Fruit fly (Drosophila melanogaster) whole organism, embryonic: ENCODE data around the gene CG3198.
A peak's percentile ranks its signal among the peaks of the same experiment; 100 is the strongest.

Experiments used
- Bdp1 ChIP-seq: fragments of 200-800 bp; sonication (Bioruptor generic); optimal IDR thresholded peaks from 3 replicates; lab custom pipeline; 2016; ENCODE audit warnings: missing biosample characterization, missing genetic modification characterization
- CG11085 ChIP-seq: fragments of 200-800 bp; sonication (Bioruptor generic); IDR thresholded peaks from 2 replicates; pipeline ENCODE4 v1.3.6; 2022; ENCODE audit warnings: missing biosample characterization, missing genetic modification characterization
- CG12219 ChIP-seq: fragments of 200-800 bp; sonication (Bioruptor generic); optimal IDR thresholded peaks from 3 replicates; lab custom pipeline; 2018; ENCODE audit warnings: missing biosample characterization, mild to moderate bottlenecking, missing genetic modification characterization
- CG12769 ChIP-seq: fragments of 200-800 bp; sonication (Bioruptor generic); optimal IDR thresholded peaks from 2 replicates; lab custom pipeline; 2019; ENCODE audit warnings: missing biosample characterization, mild to moderate bottlenecking, missing genetic modification characterization, moderate library complexity
- CG13424 ChIP-seq: fragments of 200-800 bp; sonication (Bioruptor generic); optimal IDR thresholded peaks from 2 replicates; lab custom pipeline; 2019; ENCODE audit warnings: missing biosample characterization, mild to moderate bottlenecking, missing genetic modification characterization, moderate library complexity
- CG16813 ChIP-seq: fragments of 200-800 bp; sonication (Bioruptor generic); IDR thresholded peaks from 3 replicates; pipeline ENCODE4 v1.3.6; 2022; ENCODE audit warnings: missing biosample characterization, missing genetic modification characterization; ENCODE audit not compliant: partially characterized antibody
- CG17359 ChIP-seq: fragments of 200-800 bp; sonication (Bioruptor generic); optimal IDR thresholded peaks from 3 replicates; lab custom pipeline; 2018; ENCODE audit warnings: missing biosample characterization, mild to moderate bottlenecking, missing genetic modification characterization, moderate library complexity
- CG17912 ChIP-seq: fragments of 200-800 bp; sonication (Bioruptor generic); optimal IDR thresholded peaks from 2 replicates; lab custom pipeline; 2018; ENCODE audit warnings: missing biosample characterization, mild to moderate bottlenecking, missing genetic modification characterization
- CG6254 ChIP-seq: fragments of 200-800 bp; sonication (Bioruptor generic); optimal IDR thresholded peaks from 3 replicates; lab custom pipeline; 2017; ENCODE audit warnings: mild to moderate bottlenecking, missing biosample characterization, missing genetic modification reagents, missing genetic modification characterization
- CG6689 ChIP-seq: fragments of 200-800 bp; sonication (Bioruptor generic); IDR thresholded peaks from 2 replicates; pipeline ENCODE4 v1.3.6; 2022; ENCODE audit warnings: missing biosample characterization, missing genetic modification characterization
- CG6813 ChIP-seq: fragments of 200-800 bp; sonication (Bioruptor generic); optimal IDR thresholded peaks from 2 replicates; lab custom pipeline; 2017; ENCODE audit warnings: missing biosample characterization, missing genetic modification characterization, mild to moderate bottlenecking, moderate library complexity, missing genetic modification reagents
- CG7357 ChIP-seq: fragments of 200-800 bp; sonication (Bioruptor generic); IDR thresholded peaks from 3 replicates; pipeline ENCODE4 v1.3.6; 2022; ENCODE audit warnings: missing biosample characterization, missing genetic modification characterization
- CG7745 ChIP-seq: fragments of 200-800 bp; sonication (Bioruptor generic); optimal IDR thresholded peaks from 2 replicates; lab custom pipeline; 2018; ENCODE audit warnings: missing biosample characterization, mild to moderate bottlenecking, missing genetic modification characterization, moderate library complexity
- CG8281 ChIP-seq: fragments of 200-800 bp; sonication (Bioruptor generic); optimal IDR thresholded peaks from 2 replicates; lab custom pipeline; 2018; ENCODE audit warnings: missing biosample characterization, mild to moderate bottlenecking, missing genetic modification characterization, moderate library complexity
- CG9932 ChIP-seq: fragments of 200-800 bp; sonication (Bioruptor generic); IDR thresholded peaks from 2 replicates; pipeline ENCODE4 v1.3.6; 2022; ENCODE audit warnings: missing biosample characterization, missing genetic modification characterization
- CTCF ChIP-seq: fragments of 200-800 bp; sonication (Bioruptor generic); optimal IDR thresholded peaks from 2 replicates; lab custom pipeline; 2017; ENCODE audit warnings: missing biosample characterization, mild to moderate bottlenecking, missing genetic modification characterization, moderate library complexity
- Chrac-16 ChIP-seq: fragments of 200-800 bp; sonication (Bioruptor generic); optimal IDR thresholded peaks from 3 replicates; lab custom pipeline; 2016; ENCODE audit warnings: missing biosample characterization, missing genetic modification characterization
- Ets65A ChIP-seq: fragments of 200-800 bp; sonication (Bioruptor generic); peaks from one replicate; lab custom pipeline; 2016; ENCODE audit warnings: missing biosample characterization, missing genetic modification characterization
- Fer3 ChIP-seq: fragments of 200-800 bp; sonication (Bioruptor generic); optimal IDR thresholded peaks from 2 replicates; lab custom pipeline; 2018; ENCODE audit warnings: missing biosample characterization, mild to moderate bottlenecking, missing genetic modification characterization, moderate library complexity
- H15 ChIP-seq: fragments of 200-800 bp; sonication (Bioruptor generic); IDR thresholded peaks from 3 replicates; pipeline ENCODE4 v1.3.6; 2022; ENCODE audit warnings: missing biosample characterization, missing genetic modification characterization
- HLH54F ChIP-seq: fragments of 200-800 bp; sonication (Bioruptor generic); optimal IDR thresholded peaks from 3 replicates; lab custom pipeline; 2016; ENCODE audit warnings: missing biosample characterization, missing genetic modification characterization
- Kr ChIP-seq: fragments of 200-800 bp; sonication (Bioruptor generic); optimal IDR thresholded peaks from 2 replicates; lab custom pipeline; 2017; ENCODE audit warnings: missing biosample characterization, mild to moderate bottlenecking, missing genetic modification characterization
- Lim3 ChIP-seq: fragments of 200-800 bp; sonication (Bioruptor generic); IDR thresholded peaks from 2 replicates; pipeline ENCODE4 v1.3.6; 2022; ENCODE audit warnings: missing biosample characterization, missing genetic modification characterization
- MBD-R2 ChIP-seq: fragments of 200-800 bp; sonication (Bioruptor generic); IDR thresholded peaks from 2 replicates; pipeline ENCODE4 v1.3.6; 2022; ENCODE audit warnings: missing biosample characterization, missing genetic modification characterization
- Mad ChIP-seq: fragments of 200-800 bp; sonication (Bioruptor generic); optimal IDR thresholded peaks from 2 replicates; lab custom pipeline; 2016; ENCODE audit warnings: missing biosample characterization, missing genetic modification characterization
- Oli ChIP-seq: fragments of 200-800 bp; sonication (Bioruptor generic); optimal IDR thresholded peaks from 2 replicates; lab custom pipeline; 2018; ENCODE audit warnings: missing biosample characterization, mild to moderate bottlenecking, missing genetic modification characterization, moderate library complexity
- Side ChIP-seq: fragments of 200-800 bp; sonication (Bioruptor generic); optimal IDR thresholded peaks from 2 replicates; lab custom pipeline; 2016; ENCODE audit warnings: missing biosample characterization, missing genetic modification characterization
- Sox102F ChIP-seq: fragments of 200-800 bp; sonication (Bioruptor generic); optimal IDR thresholded peaks from 2 replicates; lab custom pipeline; 2018; ENCODE audit warnings: missing biosample characterization, mild to moderate bottlenecking, missing genetic modification characterization, moderate library complexity
- ash1 ChIP-seq: fragments of 200-800 bp; sonication (Bioruptor generic); optimal IDR thresholded peaks from 2 replicates; lab custom pipeline; 2018; ENCODE audit warnings: missing biosample characterization, mild to moderate bottlenecking, missing genetic modification characterization
- cato ChIP-seq: fragments of 200-800 bp; sonication (Bioruptor generic); optimal IDR thresholded peaks from 2 replicates; lab custom pipeline; 2016; ENCODE audit warnings: missing biosample characterization, missing genetic modification characterization, borderline replicate concordance
- crc ChIP-seq: fragments of 200-800 bp; sonication (Bioruptor generic); optimal IDR thresholded peaks from 2 replicates; lab custom pipeline; 2016; ENCODE audit warnings: missing biosample characterization, missing genetic modification characterization
- crol ChIP-seq: fragments of 200-800 bp; sonication (Bioruptor generic); IDR thresholded peaks from 2 replicates; pipeline ENCODE4 v1.3.6; 2022; ENCODE audit warnings: missing biosample characterization, missing genetic modification characterization
- dmrt11E ChIP-seq: fragments of 200-800 bp; sonication (Bioruptor generic); optimal IDR thresholded peaks from 3 replicates; lab custom pipeline; 2018; ENCODE audit warnings: missing biosample characterization, mild to moderate bottlenecking, missing genetic modification characterization, moderate library complexity
- fd3F ChIP-seq: fragments of 200-800 bp; sonication (Bioruptor generic); optimal IDR thresholded peaks from 2 replicates; lab custom pipeline; 2018; ENCODE audit warnings: missing biosample characterization, mild to moderate bottlenecking, missing genetic modification characterization, moderate library complexity
- gsb ChIP-seq: fragments of 200-800 bp; sonication (Bioruptor generic); IDR thresholded peaks from 2 replicates; pipeline ENCODE4 v1.3.6; 2022; ENCODE audit warnings: missing biosample characterization, missing genetic modification characterization
- gsb-n ChIP-seq: fragments of 200-800 bp; sonication (Bioruptor generic); optimal IDR thresholded peaks from 3 replicates; lab custom pipeline; 2018; ENCODE audit warnings: missing biosample characterization, mild to moderate bottlenecking, missing genetic modification characterization
- hkb ChIP-seq, 2 experiments: fragments of 200-800 bp in 1 of 2; fragments of >200 bp in 1 of 2; sonication (Bioruptor generic) in 1 of 2; IDR thresholded peaks in 1 of 2; optimal IDR thresholded peaks in 1 of 2; 2 replicates each; pipeline versions ENCODE4 v1.3.6 to Lab custom; 2017 to 2022; ENCODE audit warnings: missing biosample characterization in 1 of 2, missing genetic modification characterization in 1 of 2
- inv ChIP-seq: fragments of 200-800 bp; sonication (Bioruptor generic); IDR thresholded peaks from 2 replicates; pipeline ENCODE4 v1.3.6; 2022; ENCODE audit warnings: missing biosample characterization, missing genetic modification characterization; ENCODE audit not compliant: partially characterized antibody
- jumu ChIP-seq: fragments of 200-800 bp; sonication (Bioruptor generic); optimal IDR thresholded peaks from 3 replicates; lab custom pipeline; 2016; ENCODE audit warnings: missing biosample characterization, missing genetic modification characterization
- maf-S ChIP-seq: fragments of 200-800 bp; sonication (Bioruptor generic); optimal IDR thresholded peaks from 2 replicates; lab custom pipeline; 2016; ENCODE audit warnings: missing biosample characterization, missing genetic modification characterization
- nau ChIP-seq: fragments of 200-800 bp; sonication (Bioruptor generic); optimal IDR thresholded peaks from 3 replicates; lab custom pipeline; 2017; ENCODE audit warnings: missing biosample characterization, mild to moderate bottlenecking, missing genetic modification characterization, missing genetic modification reagents
- org-1 ChIP-seq: fragments of 200-800 bp; sonication (Bioruptor generic); optimal IDR thresholded peaks from 2 replicates; lab custom pipeline; 2017; ENCODE audit warnings: missing biosample characterization, missing genetic modification characterization
- pum ChIP-seq: fragments of 200-800 bp; sonication (Bioruptor generic); optimal IDR thresholded peaks from 2 replicates; lab custom pipeline; 2016; ENCODE audit warnings: missing biosample characterization, missing genetic modification characterization
- repo ChIP-seq: fragments of 200-800 bp; sonication (Bioruptor generic); optimal IDR thresholded peaks from 2 replicates; lab custom pipeline; 2016; ENCODE audit warnings: missing biosample characterization, missing genetic modification characterization
- sc ChIP-seq, 3 experiments: fragments of >200 bp in 2 of 3; fragments of 200-800 bp in 1 of 3; sonication (Bioruptor generic) in 1 of 3; optimal IDR thresholded peaks; 2 replicates in 2 of 3; 3 replicates in 1 of 3; lab custom pipeline; 2017; ENCODE audit warnings: mild to moderate bottlenecking in 1 of 3, missing biosample characterization in 1 of 3, missing genetic modification characterization in 1 of 3, missing genetic modification reagents in 1 of 3
- ssp ChIP-seq: fragments of 200-800 bp; sonication (Bioruptor generic); IDR thresholded peaks from 2 replicates; pipeline ENCODE4 v1.3.6; 2022; ENCODE audit warnings: missing biosample characterization, missing genetic modification characterization
- stc ChIP-seq: fragments of 200-800 bp; sonication (Bioruptor generic); IDR thresholded peaks from 2 replicates; pipeline ENCODE4 v1.3.6; 2022; ENCODE audit warnings: missing biosample characterization, missing genetic modification characterization
- tap ChIP-seq: fragments of 200-800 bp; optimal IDR thresholded peaks from 3 replicates; lab custom pipeline; 2019; ENCODE audit warnings: missing biosample characterization, mild to moderate bottlenecking, missing genetic modification characterization, moderate library complexity
- wor ChIP-seq: fragments of 200-800 bp; sonication (Bioruptor generic); IDR thresholded peaks from 2 replicates; pipeline ENCODE4 v1.3.6; 2022; ENCODE audit warnings: missing biosample characterization, missing genetic modification characterization
- z ChIP-seq: fragments of 200-800 bp; sonication (Bioruptor generic); IDR thresholded peaks from 3 replicates; pipeline ENCODE4 v1.3.6; 2022; ENCODE audit warnings: missing biosample characterization, missing genetic modification characterization

Gene CG3198

dm6 chrX:6711295-6711694, 37.5 kb upstream of the CG3198 start (continued):
- peak; percentile 97 for TF ChIP-seq Ets65A
- TF ChIP-seq CG6254 (GFP tag; lab: Kevin White, UChicago): peak; percentile 77
- TF ChIP-seq CG9932 (GFP tag; lab: Robert Waterston, UW): peak; percentile 49
- TF ChIP-seq Side (GFP tag; lab: Kevin White, UChicago): peak; percentile 84
- TF ChIP-seq ssp (GFP tag; lab: Robert Waterston, UW): peak; percentile 63
- TF ChIP-seq CG7745 (tag; lab: Kevin White, UChicago): no peak
- TF ChIP-seq CG7357 (GFP tag; lab: Robert Waterston, UW): peak; percentile 30; the same call in 1 of the 3 replicates
- TF ChIP-seq CG11085 (GFP tag; lab: Robert Waterston, UW): peak; percentile 56
- TF ChIP-seq H15 (GFP tag; lab: Robert Waterston, UW): peak; percentile 30; the same call in 1 of the 3 replicates
- TF ChIP-seq Bdp1 (GFP tag; lab: Kevin White, UChicago): peak; percentile 57
- TF ChIP-seq cato (GFP tag; lab: Kevin White, UChicago): peak; percentile 49
- peak; percentile 47 for TF ChIP-seq ash1 (GFP tag; lab: Kevin White, UChicago)
- peak; percentile 78 for TF ChIP-seq tap
- TF ChIP-seq Oli: peak; percentile 85
- no peak for TF ChIP-seq Lim3 (GFP tag; lab: Robert Waterston, UW)
- TF ChIP-seq org-1 (GFP tag; lab: Kevin White, UChicago): peak; percentile 89
- peak; percentile 77 for TF ChIP-seq Fer3
- TF ChIP-seq gsb-n: peak; percentile 74
- TF ChIP-seq stc (GFP tag; lab: Robert Waterston, UW): peak; percentile 48
- TF ChIP-seq CG6813 (GFP tag; lab: Kevin White, UChicago): peak; percentile 74
- peak; percentile 36; the same call in 1 of the 2 replicates for TF ChIP-seq MBD-R2 (GFP tag; lab: Robert Waterston, UW)
- peak; percentile 58 for TF ChIP-seq dmrt11E
- no peak; the same call in 1 of the 2 replicates for TF ChIP-seq wor (GFP tag; lab: Robert Waterston, UW)
- peak; percentile 65 for TF ChIP-seq fd3F (GFP tag; lab: Kevin White, UChicago)
- peak; percentile 66 for TF ChIP-seq repo (GFP tag; lab: Kevin White, UChicago)
- no peak for TF ChIP-seq gsb (GFP tag; lab: Robert Waterston, UW)
- TF ChIP-seq CG8281 (tag; lab: Kevin White, UChicago): peak; percentile 55
- peak; percentile 71 for TF ChIP-seq pum (GFP tag; lab: Kevin White, UChicago)
- TF ChIP-seq z: no peak
- TF ChIP-seq Mad: peak; percentile 55
- TF ChIP-seq jumu (GFP tag; lab: Kevin White, UChicago): peak; percentile 77
- no peak; the same call in 1 of the 2 replicates for TF ChIP-seq crol (GFP tag; lab: Robert Waterston, UW)
- TF ChIP-seq maf-S: peak; percentile 60
- peak; percentile 85 for TF ChIP-seq Sox102F (GFP tag; lab: Kevin White, UChicago)
- peak; percentile 59 for TF ChIP-seq CG6689
- peak; percentile 81 for TF ChIP-seq CG12219 (GFP tag; lab: Kevin White, UChicago)
- no peak for TF ChIP-seq CTCF (GFP tag; lab: Kevin White, UChicago)
- TF ChIP-seq crc (GFP tag; lab: Kevin White, UChicago): peak; percentile 61
- TF ChIP-seq sc (optimal IDR thresholded peaks at IDR 0.05; lab: Kevin White, UChicago): no peak
- TF ChIP-seq sc (GFP tag; optimal IDR thresholded peaks at IDR 0.05; lab: Kevin White, UChicago): peak; percentile 59
- peak; percentile 73 for TF ChIP-seq HLH54F (GFP tag; lab: Kevin White, UChicago)
- TF ChIP-seq inv (GFP tag; lab: Robert Waterston, UW): no peak
- no peak for TF ChIP-seq hkb (optimal IDR thresholded peaks at IDR 0.05; lab: Kevin White, UChicago)
- peak; percentile 85 for TF ChIP-seq hkb (GFP tag; IDR thresholded peaks at IDR 0.05; lab: Robert Waterston, UW)
- peak; percentile 59 for TF ChIP-seq nau (GFP tag; lab: Kevin White, UChicago)
- TF ChIP-seq Kr (GFP tag; lab: Kevin White, UChicago): no peak
- no peak for TF ChIP-seq CG17912 (GFP tag; lab: Kevin White, UChicago)
- peak; percentile 69 for TF ChIP-seq Chrac-16
- no peak for TF ChIP-seq CG16813 (GFP tag; lab: Robert Waterston, UW)
- TF ChIP-seq CG12769 (tag; lab: Kevin White, UChicago): peak; percentile 93
- TF ChIP-seq CG17359: peak; percentile 86
- peak; percentile 79 for TF ChIP-seq CG13424 (tag; lab: Kevin White, UChicago)
